Worm (Caenorhabditis elegans): ENCODE data around the gene C05D12.4.

DNA sequence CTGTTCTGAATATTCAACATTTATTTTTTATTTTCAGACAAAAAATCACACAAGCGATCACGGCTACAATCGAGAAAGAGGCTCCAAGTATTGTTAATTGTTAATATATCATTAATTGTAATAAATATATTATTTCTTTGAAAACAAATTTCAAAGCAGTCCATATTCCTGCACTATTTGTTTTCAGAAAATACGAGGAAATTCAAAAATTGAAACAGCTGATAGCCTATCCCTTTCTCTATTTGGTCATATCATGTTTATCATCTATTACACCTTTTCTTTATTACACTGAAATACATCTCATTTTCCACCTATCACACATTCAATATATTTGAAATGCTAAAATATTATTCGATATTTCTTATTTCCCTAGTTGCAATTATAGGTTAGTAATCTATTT, 13.3 kb downstream of the C05D12.4 start, which contains the start of gene W02B12.13:
- no peak for TF ChIP-seq fos-1 (tag; optimal IDR thresholded peaks at IDR 0.05)
- no peak for TF ChIP-seq egl-43 (GFP tag; IDR thresholded peaks at IDR 0.05)
- TF ChIP-seq mes-2 (tag; optimal IDR thresholded peaks at IDR 0.05; ENCODE audit: poor library complexity, severe bottlenecking) = no peak
- TF ChIP-seq unc-39 (tag; optimal IDR thresholded peaks at IDR 0.05) = no peak
- TF ChIP-seq R02D3.7 (tag; optimal IDR thresholded peaks at IDR 0.05) = no peak
- TF ChIP-seq vab-7 (GFP tag; IDR thresholded peaks at IDR 0.05) = no peak
- no peak for TF ChIP-seq nhr-25 (tag; optimal IDR thresholded peaks at IDR 0.05; ENCODE audit: borderline replicate concordance, insufficient read depth)

Data from whole organism, L4 larva.